Fruit fly (Drosophila melanogaster) whole organism, pupa: ENCODE data around the gene Fntb.

Source experiments
- CG10348 ChIP-seq: fragments of 200-800 bp; sonication (Bioruptor generic); IDR thresholded peaks from 2 replicates; pipeline ENCODE4 v1.3.6; 2022; ENCODE audit warnings: missing biosample characterization, missing genetic modification characterization
- CG12605 ChIP-seq: fragments of 200-800 bp; sonication (Bioruptor generic); IDR thresholded peaks from 2 replicates; pipeline ENCODE4 v1.3.6; 2022; ENCODE audit warnings: missing biosample characterization, missing genetic modification characterization
- CG13204 ChIP-seq: fragments of 200-800 bp; sonication (Bioruptor generic); optimal IDR thresholded peaks from 2 replicates; lab custom pipeline; 2018; ENCODE audit warnings: missing biosample characterization, mild to moderate bottlenecking, missing genetic modification characterization, moderate library complexity
- CG14655 ChIP-seq: fragments of 200-800 bp; sonication (Bioruptor generic); optimal IDR thresholded peaks from 3 replicates; lab custom pipeline; 2017; ENCODE audit warnings: mild to moderate bottlenecking, missing biosample characterization, missing genetic modification reagents, missing genetic modification characterization
- CG15710 ChIP-seq: fragments of 200-800 bp; sonication (Bioruptor generic); optimal IDR thresholded peaks from 2 replicates; lab custom pipeline; 2018; ENCODE audit warnings: missing biosample characterization, mild to moderate bottlenecking, missing genetic modification characterization, moderate library complexity
- CG17806 ChIP-seq: fragments of 200-800 bp; sonication (Bioruptor generic); optimal IDR thresholded peaks from 2 replicates; lab custom pipeline; 2018; ENCODE audit warnings: missing biosample characterization, mild to moderate bottlenecking, missing genetic modification characterization, moderate library complexity
- CG32121 ChIP-seq: fragments of 200-800 bp; sonication (Bioruptor generic); IDR thresholded peaks from 2 replicates; pipeline ENCODE4 v1.3.6; 2022; ENCODE audit warnings: missing biosample characterization, missing genetic modification characterization
- CG34367 ChIP-seq: fragments of 200-800 bp; sonication (Bioruptor generic); optimal IDR thresholded peaks from 2 replicates; lab custom pipeline; 2018; ENCODE audit warnings: missing biosample characterization, mild to moderate bottlenecking, missing genetic modification characterization
- CG4496 ChIP-seq: fragments of 200-800 bp; sonication (Bioruptor generic); IDR thresholded peaks from 3 replicates; pipeline ENCODE4 v1.3.6; 2022; ENCODE audit warnings: missing biosample characterization, missing genetic modification characterization
- CG8159 ChIP-seq: fragments of 200-800 bp; sonication (Bioruptor generic); optimal IDR thresholded peaks from 3 replicates; lab custom pipeline; 2018; ENCODE audit warnings: missing biosample characterization, mild to moderate bottlenecking, missing genetic modification characterization, moderate library complexity
- CG8301 ChIP-seq: fragments of 200-800 bp; sonication (Bioruptor generic); optimal IDR thresholded peaks from 2 replicates; lab custom pipeline; 2018; ENCODE audit warnings: missing biosample characterization, mild to moderate bottlenecking, missing genetic modification characterization
- CG9948 ChIP-seq: fragments of 200-800 bp; sonication (Bioruptor generic); optimal IDR thresholded peaks from 2 replicates; lab custom pipeline; 2018; ENCODE audit warnings: missing biosample characterization, mild to moderate bottlenecking, missing genetic modification characterization, moderate library complexity
- D1 ChIP-seq: fragments of 200-800 bp; sonication (Bioruptor generic); optimal IDR thresholded peaks from 2 replicates; lab custom pipeline; 2018; ENCODE audit warnings: missing biosample characterization, mild to moderate bottlenecking, missing genetic modification characterization, moderate library complexity
- EcR ChIP-seq: fragments of 200-800 bp; sonication (Bioruptor generic); optimal IDR thresholded peaks from 3 replicates; lab custom pipeline; 2019; ENCODE audit warnings: missing biosample characterization, missing genetic modification characterization, mild to moderate bottlenecking, moderate library complexity, missing genetic modification reagents
- Ets98B ChIP-seq: fragments of 200-800 bp; sonication (Bioruptor generic); IDR thresholded peaks from 2 replicates; pipeline ENCODE4 v1.3.6; 2022; ENCODE audit warnings: missing biosample characterization, missing genetic modification characterization
- Pif1A ChIP-seq: fragments of 200-800 bp; sonication (Bioruptor generic); optimal IDR thresholded peaks from 3 replicates; lab custom pipeline; 2016; ENCODE audit warnings: missing biosample characterization, missing genetic modification characterization
- Pif1B ChIP-seq: fragments of 200-800 bp; sonication (Bioruptor generic); optimal IDR thresholded peaks from 3 replicates; lab custom pipeline; 2016; ENCODE audit warnings: missing biosample characterization, missing genetic modification characterization
- Snoo ChIP-seq: fragments of 200-800 bp; sonication (Bioruptor generic); optimal IDR thresholded peaks from 3 replicates; lab custom pipeline; 2017; ENCODE audit warnings: missing biosample characterization, mild to moderate bottlenecking, missing genetic modification characterization, inconsistent platforms
- fd96Ca ChIP-seq: fragments of 200-800 bp; sonication (Bioruptor generic); IDR thresholded peaks from 3 replicates; pipeline ENCODE4 v1.3.6; 2022; ENCODE audit warnings: missing biosample characterization, missing genetic modification characterization
- gl ChIP-seq: fragments of 200-800 bp; sonication (Bioruptor generic); optimal IDR thresholded peaks from 2 replicates; lab custom pipeline; 2018; ENCODE audit warnings: missing biosample characterization, mild to moderate bottlenecking, missing genetic modification characterization
- rn ChIP-seq: fragments of 200-800 bp; sonication (Bioruptor generic); IDR thresholded peaks from 2 replicates; pipeline ENCODE4 v1.3.6; 2022; ENCODE audit warnings: missing biosample characterization, missing genetic modification characterization

Fntb gene

dm6 chr3R:16403023-16403733, 29.6 kb upstream of the Fntb start, which contains the start of gene ss:
TSS of gene ss (minus strand) at chr3R:16403690.
- TF ChIP-seq CG13204 (GFP tag; lab: Kevin White, UChicago), result peak; percentile 20
- no peak for TF ChIP-seq gl

DNA sequence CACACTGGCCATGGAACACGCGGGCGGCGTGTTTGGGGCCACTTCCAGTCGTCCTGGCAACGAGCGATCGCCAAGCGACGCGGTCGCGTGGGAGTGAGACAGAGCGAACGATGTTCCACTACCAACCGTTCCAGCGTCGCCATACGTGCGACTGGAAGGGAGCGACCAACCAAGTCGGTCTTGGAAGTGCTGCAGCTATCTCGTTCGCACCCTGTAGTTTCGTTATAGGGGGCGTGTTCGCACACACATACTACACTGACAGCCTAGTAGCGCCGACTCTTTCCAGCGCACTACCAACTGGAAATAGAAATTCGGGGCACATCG, 29.1 kb upstream of the Fntb start:
- TF ChIP-seq fd96Ca (GFP tag; lab: Robert Waterston, UW) (no peak), CG4496 (GFP tag; lab: Robert Waterston, UW) (0 out of 3 replicates have a peak, but pooled peaks have one; percentile 34), CG12605 (GFP tag; lab: Robert Waterston, UW) (no peak), Snoo (no peak), CG32121 (no peak)
- TF ChIP-seq, all 21 proteins: peak for 1

- TF ChIP-seq Pif1B (GFP tag; lab: Kevin White, UChicago), result no peak
- TF ChIP-seq CG17806, result no peak
- no peak for TF ChIP-seq rn (GFP tag; lab: Robert Waterston, UW)
- no peak for TF ChIP-seq CG4496 (GFP tag; lab: Robert Waterston, UW)
- TF ChIP-seq CG14655 (GFP tag; lab: Kevin White, UChicago), result no peak
- no peak for TF ChIP-seq D1
- TF ChIP-seq CG10348, result no peak
- no peak for TF ChIP-seq EcR (GFP tag; lab: Kevin White, UChicago)
- TF ChIP-seq, all 21 proteins: peak for 0
These were observed 26.2 kb upstream of the Fntb start for dm6 chr3R:16406618-16407017.

- TF ChIP-seq CG14655 (GFP tag; lab: Kevin White, UChicago) (no peak), CG32121 (no peak), Ets98B (GFP tag; lab: Robert Waterston, UW) (no peak), Pif1B (GFP tag; lab: Kevin White, UChicago) (no peak), Pif1A (no peak), CG15710 (tag; lab: Kevin White, UChicago) (no peak), CG8301 (no peak)
These were observed 24.4 kb upstream of the Fntb start for dm6 chr3R:16408434-16408833.

- no peak for TF ChIP-seq CG12605 (GFP tag; lab: Robert Waterston, UW)
These were observed 22.1 kb upstream of the Fntb start for dm6 chr3R:16410706-16411105.

DNA sequence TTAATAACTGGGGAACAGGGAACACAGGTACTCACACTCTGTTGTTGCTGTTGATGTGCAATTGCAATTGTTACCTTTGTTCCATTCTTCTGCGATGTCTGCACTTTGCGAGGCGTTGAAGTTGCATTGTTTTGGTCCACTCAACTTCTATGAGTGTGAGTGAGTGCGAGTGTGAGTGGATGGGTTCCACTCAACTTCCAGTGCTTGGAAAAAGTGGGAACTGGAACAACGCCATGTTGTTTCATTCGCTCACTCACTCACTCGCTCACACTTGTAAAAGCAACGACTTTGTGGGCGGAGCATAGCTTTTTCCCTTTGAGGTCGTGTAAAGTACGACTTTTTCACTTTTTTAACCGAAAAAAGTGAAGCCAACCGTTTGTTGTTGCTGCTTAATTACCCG, 19.1 kb upstream of the Fntb start:
- TF ChIP-seq CG8159 (tag; lab: Kevin White, UChicago), result peak; percentile 71
- TF ChIP-seq CG12605 (GFP tag; lab: Robert Waterston, UW), result no peak
- TF ChIP-seq CG17806, result no peak

DNA sequence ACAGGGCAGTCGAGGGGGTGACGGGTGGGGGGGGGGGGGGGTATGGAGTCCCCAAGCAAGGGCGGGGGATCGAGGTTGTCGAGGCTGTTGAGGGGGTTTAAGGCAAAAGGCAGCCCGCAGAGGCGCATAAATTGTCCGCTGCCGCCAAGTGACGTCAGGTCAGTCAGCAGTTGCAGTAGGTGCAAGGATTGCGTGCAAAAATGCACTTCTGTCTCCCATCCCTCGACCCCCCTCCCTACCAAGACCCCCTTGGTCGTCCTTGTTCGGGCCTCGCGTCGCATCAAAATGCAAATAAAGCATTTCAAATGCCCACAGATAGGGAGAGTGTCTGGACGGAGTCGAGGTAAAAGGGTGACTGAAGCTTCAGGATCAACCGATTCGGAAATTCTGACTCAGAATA, 16.3 kb upstream of the Fntb start:
- TF ChIP-seq CG12605 (GFP tag; lab: Robert Waterston, UW), result no peak
- TF ChIP-seq, all 21 proteins: peak for 0

- TF ChIP-seq CG12605 (GFP tag; lab: Robert Waterston, UW) (peak; percentile 17; the same call in 1 of the 2 replicates), Pif1A (no peak), CG32121 (no peak), CG4496 (GFP tag; lab: Robert Waterston, UW) (peak; percentile 59; the same call in 1 of the 3 replicates), gl (peak; percentile 55), CG8159 (tag; lab: Kevin White, UChicago) (peak; percentile 25), Ets98B (GFP tag; lab: Robert Waterston, UW) (no peak), rn (GFP tag; lab: Robert Waterston, UW) (no peak), CG17806 (no peak), D1 (no peak), CG9948 (tag; lab: Kevin White, UChicago) (no peak), CG13204 (GFP tag; lab: Kevin White, UChicago) (peak; percentile 37), CG14655 (GFP tag; lab: Kevin White, UChicago) (no peak), CG8301 (no peak), CG34367 (tag; lab: Kevin White, UChicago) (peak; percentile 10), EcR (GFP tag; lab: Kevin White, UChicago) (no peak), Pif1B (GFP tag; lab: Kevin White, UChicago) (no peak), CG10348 (no peak), CG15710 (tag; lab: Kevin White, UChicago) (peak; percentile 3), fd96Ca (GFP tag; lab: Robert Waterston, UW) (no peak), Snoo (no peak)
- TF ChIP-seq, all 21 proteins: peak for 7
These were observed 9.5 kb upstream of the Fntb start for dm6 chr3R:16423323-16423722.
